Worm (Caenorhabditis elegans) whole organism, young adult: ENCODE data around the gene bicd-1.
"Not testable (repeated sequence)": the region's sequence is repeated elsewhere in the genome, so short reads cannot be mapped to it uniquely, and the experiment has no call there.

Source experiments
- B0019.2 ChIP-seq: fragments of 200-800 bp; sonication (Bioruptor generic); conservative IDR thresholded peaks from 2 replicates; pipeline ENCODE4 v1.3.6; 2022; ENCODE audit warnings: missing genetic modification reagents, missing genetic modification characterization, missing compliant biosample characterization
- B0035.1 ChIP-seq: sonication (generic microtip); optimal IDR thresholded peaks from 2 replicates; lab custom pipeline; 2016; ENCODE audit warnings: missing genetic modification characterization, mild to moderate bottlenecking, missing compliant biosample characterization, missing genotype, missing genetic modification reagents
- B0336.3 ChIP-seq: fragments of 200-800 bp; sonication (Bioruptor generic); IDR thresholded peaks from 2 replicates; pipeline ENCODE4 v1.3.6; 2022; ENCODE audit warnings: missing genetic modification characterization, missing compliant biosample characterization
- T26A5.8 ChIP-seq: sonication (generic microtip); optimal IDR thresholded peaks from 2 replicates; lab custom pipeline; 2016; ENCODE audit warnings: missing genetic modification characterization, missing compliant biosample characterization
- Y53G8AR.9 ChIP-seq: fragments of 200-800 bp; sonication (Bioruptor generic); conservative IDR thresholded peaks from 2 replicates; pipeline ENCODE4 v1.3.6; 2022; ENCODE audit warnings: missing genetic modification reagents, missing genetic modification characterization, missing compliant biosample characterization
- Y56A3A.18 ChIP-seq: fragments of 200-800 bp; sonication (Bioruptor generic); IDR thresholded peaks from 2 replicates; pipeline ENCODE4 v1.3.6; 2022; ENCODE audit warnings: missing genetic modification reagents, missing genetic modification characterization, missing compliant biosample characterization
- aptf-2 ChIP-seq: fragments of 200-800 bp; sonication (Bioruptor generic); conservative IDR thresholded peaks from 2 replicates; pipeline ENCODE4 v1.3.6; 2022; ENCODE audit warnings: missing genetic modification reagents, missing genetic modification characterization, missing compliant biosample characterization
- ceh-27 ChIP-seq: fragments of 200-800 bp; sonication (Bioruptor generic); optimal IDR thresholded peaks from 2 replicates; lab custom pipeline; 2018; ENCODE audit warnings: mild to moderate bottlenecking, missing genetic modification characterization, moderate library complexity, missing compliant biosample characterization
- dpff-1 ChIP-seq: sonication (generic microtip); optimal IDR thresholded peaks from 2 replicates; lab custom pipeline; 2017; ENCODE audit warnings: mild to moderate bottlenecking, missing genetic modification characterization, missing compliant biosample characterization
- ets-4 ChIP-seq: fragments of 200-800 bp; sonication (Bioruptor generic); optimal IDR thresholded peaks from 2 replicates; lab custom pipeline; 2018; ENCODE audit warnings: mild to moderate bottlenecking, missing genetic modification characterization, missing compliant biosample characterization
- hlh-12 ChIP-seq: sonication (generic microtip); optimal IDR thresholded peaks from 2 replicates; lab custom pipeline; 2016; ENCODE audit warnings: missing genetic modification characterization, missing compliant biosample characterization
- hmg-1.2 ChIP-seq: fragments of 200-800 bp; sonication (Bioruptor generic); IDR thresholded peaks from 2 replicates; pipeline ENCODE4 v1.3.6; 2022; ENCODE audit warnings: missing genetic modification reagents, missing genetic modification characterization, missing compliant biosample characterization
- hrde-1 ChIP-seq: sonication (generic microtip); optimal IDR thresholded peaks from 2 replicates; lab custom pipeline; 2016; ENCODE audit warnings: missing genetic modification characterization, mild to moderate bottlenecking, missing compliant biosample characterization, moderate library complexity, missing genotype, missing genetic modification reagents, borderline replicate concordance
- lin-26 ChIP-seq: fragments of 200-800 bp; sonication (Bioruptor generic); IDR thresholded peaks from 2 replicates; pipeline ENCODE4 v1.3.6; 2022; ENCODE audit warnings: missing genetic modification reagents, missing genetic modification characterization, missing compliant biosample characterization
- lin-35 ChIP-seq, 3 experiments: fragments of 150-350 bp in 2 of 3; sonication (generic microtip) in 1 of 3; optimal IDR thresholded peaks; 2 replicates each; lab custom pipeline; 2014 to 2018; ENCODE audit warnings: missing biosample characterization in 3 of 3, missing genetic modification characterization in 3 of 3, missing genetic modification reagents in 3 of 3
- lin-54 ChIP-seq: fragments of 200-800 bp; sonication (Bioruptor generic); optimal IDR thresholded peaks from 2 replicates; lab custom pipeline; 2018; ENCODE audit warnings: mild to moderate bottlenecking, missing genetic modification characterization, missing compliant biosample characterization
- madf-3 ChIP-seq: fragments of 200-800 bp; sonication (Bioruptor generic); IDR thresholded peaks from 2 replicates; pipeline ENCODE4 v1.3.6; 2022; ENCODE audit warnings: missing genetic modification reagents, missing genetic modification characterization, missing compliant biosample characterization
- madf-6 ChIP-seq: fragments of 200-800 bp; sonication (Bioruptor generic); IDR thresholded peaks from 2 replicates; pipeline ENCODE4 v1.3.6; 2022; ENCODE audit warnings: missing genetic modification reagents, missing genetic modification characterization, missing compliant biosample characterization
- mcd-1 ChIP-seq: fragments of 200-800 bp; sonication (Bioruptor generic); IDR thresholded peaks from 2 replicates; pipeline ENCODE4 v1.3.6; 2022; ENCODE audit warnings: missing genetic modification reagents, missing genetic modification characterization, missing compliant biosample characterization
- nfya-2 ChIP-seq: fragments of 200-800 bp; sonication (Bioruptor generic); IDR thresholded peaks from 2 replicates; pipeline ENCODE4 v1.3.6; 2022; ENCODE audit warnings: missing genetic modification reagents, missing genetic modification characterization, missing compliant biosample characterization
- nhr-80 ChIP-seq: sonication (generic microtip); optimal IDR thresholded peaks from 2 replicates; lab custom pipeline; 2016; ENCODE audit warnings: missing genetic modification characterization, missing compliant biosample characterization
- nhr-90 ChIP-seq: sonication (generic microtip); optimal IDR thresholded peaks from 2 replicates; lab custom pipeline; 2016; ENCODE audit warnings: missing genotype, mild to moderate bottlenecking, missing genetic modification characterization, missing compliant biosample characterization
- rec-8 ChIP-seq, 2 experiments: sonication (generic microtip); optimal IDR thresholded peaks; 2 replicates each; lab custom pipeline; 2016; ENCODE audit warnings: mild to moderate bottlenecking in 2 of 2, missing genetic modification characterization in 2 of 2, missing genetic modification reagents in 2 of 2, missing genotype in 2 of 2, missing biosample characterization in 1 of 2, missing compliant biosample characterization in 1 of 2, moderate library complexity in 1 of 2
- sea-2 ChIP-seq: fragments of 200-800 bp; sonication (Bioruptor generic); IDR thresholded peaks from 2 replicates; pipeline ENCODE4 v1.3.6; 2022; ENCODE audit warnings: missing genetic modification characterization, missing compliant biosample characterization
- snpc-4 ChIP-seq, 5 experiments: fragments of 150-350 bp in 1 of 5; sonication (generic microtip) in 4 of 5; optimal IDR thresholded peaks; 2 replicates each; lab custom pipeline; 2014 to 2018; ENCODE audit warnings: missing genetic modification characterization in 5 of 5, missing biosample characterization in 3 of 5, antibody characterized with exemption in 2 of 5, mild to moderate bottlenecking in 2 of 5, missing compliant biosample characterization in 2 of 5, missing genotype in 2 of 5, moderate library complexity in 2 of 5, missing genetic modification reagents in 1 of 5
- somi-1 ChIP-seq: fragments of 200-800 bp; sonication (Bioruptor generic); optimal IDR thresholded peaks from 2 replicates; lab custom pipeline; 2018; ENCODE audit warnings: mild to moderate bottlenecking, missing genetic modification characterization, missing compliant biosample characterization
- unc-62 ChIP-seq: fragments of 150-350 bp; optimal IDR thresholded peaks from 2 replicates; lab custom pipeline; 2014; ENCODE audit warnings: missing biosample characterization, missing genetic modification reagents, missing genetic modification characterization
- ztf-28 ChIP-seq: fragments of 200-800 bp; sonication (Bioruptor generic); IDR thresholded peaks from 2 replicates; pipeline ENCODE4 v1.3.6; 2022; ENCODE audit warnings: missing genetic modification reagents, missing genetic modification characterization, missing compliant biosample characterization

bicd-1 gene

ce11 chrIV:6597298-6597697 lies 25.2 kb upstream of the bicd-1 start, which contains the start of gene F38A5.6 (continued):
- TF ChIP-seq sea-2 (GFP tag; lab: Robert Waterston, UW) (no peak), unc-62 (GFP tag; lab: Kevin White, UChicago) (no peak)

- no peak for TF ChIP-seq nfya-2 (GFP tag; lab: Robert Waterston, UW)
- TF ChIP-seq ets-4 (GFP tag; lab: Kevin White, UChicago) = no peak
- no peak for TF ChIP-seq Y53G8AR.9 (GFP tag; lab: Robert Waterston, UW)
- no peak for TF ChIP-seq Y56A3A.18 (GFP tag; lab: Robert Waterston, UW)
- no peak for TF ChIP-seq ceh-27 (GFP tag; lab: Kevin White, UChicago)
Observed at ce11 chrIV:6595912-6596311, 23.8 kb upstream of the bicd-1 start, which contains the start of gene F38A5.22. TSS of gene F38A5.22 (minus strand) at chrIV:6595940.

ce11 chrIV:6594871-6595270 lies 22.7 kb upstream of the bicd-1 start, which contains the start of gene nspb-3:
TSS of gene nspb-3 (minus strand) at chrIV:6594971.
- not testable (repeated sequence) for TF ChIP-seq lin-54 (GFP tag; lab: Kevin White, UChicago); rec-8 (tag; optimal IDR thresholded peaks at IDR 0.05; lab: Kevin White, UChicago); B0019.2 (GFP tag; lab: Robert Waterston, UW)

- not testable (repeated sequence) for TF ChIP-seq nhr-80 (tag; lab: Kevin White, UChicago); B0035.1 (tag; lab: Kevin White, UChicago); somi-1 (GFP tag; lab: Kevin White, UChicago)
Observed at ce11 chrIV:6591010-6591746, 19.0 kb upstream of the bicd-1 start, which contains the start of the genes nspb-1 and nspb-2. TSS of gene nspb-1 (minus strand) at chrIV:6591110. TSS of gene nspb-2 (plus strand) at chrIV:6591696.

ce11 chrIV:6590029-6590428 lies 17.9 kb upstream of the bicd-1 start, which contains the start of the genes lec-11 and irld-7:
TSS of gene lec-11 (minus strand) at chrIV:6590154.
TSS of gene irld-7 (plus strand) at chrIV:6590360.
- TF ChIP-seq nhr-80 (tag; lab: Kevin White, UChicago) (peak; percentile 69), aptf-2 (GFP tag; lab: Robert Waterston, UW) (no peak), nhr-90 (tag; lab: Kevin White, UChicago) (no peak)
- TF ChIP-seq, all 124 proteins: peak for 1

ce11 chrIV:6588080-6588613 lies 16.0 kb upstream of the bicd-1 start:
- TF ChIP-seq hlh-12 (tag; lab: Kevin White, UChicago) (no peak), B0336.3 (GFP tag; lab: Robert Waterston, UW) (peak; percentile 51; the same call in 1 of the 2 replicates), lin-35 (GFP tag; optimal IDR thresholded peaks at IDR 0.05; lab: Kevin White, UChicago) (peak in 1 of 3 experiments; percentile 21), lin-26 (0 out of 2 replicates have a peak, but pooled peaks have one; percentile 51), hmg-1.2 (GFP tag; lab: Robert Waterston, UW) (0 out of 2 replicates have a peak, but pooled peaks have one; percentile 7), snpc-4 (GFP tag; optimal IDR thresholded peaks at IDR 0.05; lab: Kevin White, UChicago) (no peak), snpc-4 (tag; optimal IDR thresholded peaks at IDR 0.05; lab: Kevin White, UChicago) (peak in 1 of 4 experiments; percentile 61), hrde-1 (tag; lab: Kevin White, UChicago) (peak; percentile 65), T26A5.8 (tag; lab: Kevin White, UChicago) (no peak), ztf-28 (GFP tag; lab: Robert Waterston, UW) (no peak), madf-3 (GFP tag; lab: Robert Waterston, UW) (0 out of 2 replicates have a peak, but pooled peaks have one; percentile 45), mcd-1 (GFP tag; lab: Robert Waterston, UW) (no peak), dpff-1 (tag; lab: Kevin White, UChicago) (peak; percentile 14), madf-6 (GFP tag; lab: Robert Waterston, UW) (0 out of 2 replicates have a peak, but pooled peaks have one; percentile 32)
